Worm (Caenorhabditis elegans): ENCODE measurements around the gene gid-2.

Gene gid-2

DNA sequence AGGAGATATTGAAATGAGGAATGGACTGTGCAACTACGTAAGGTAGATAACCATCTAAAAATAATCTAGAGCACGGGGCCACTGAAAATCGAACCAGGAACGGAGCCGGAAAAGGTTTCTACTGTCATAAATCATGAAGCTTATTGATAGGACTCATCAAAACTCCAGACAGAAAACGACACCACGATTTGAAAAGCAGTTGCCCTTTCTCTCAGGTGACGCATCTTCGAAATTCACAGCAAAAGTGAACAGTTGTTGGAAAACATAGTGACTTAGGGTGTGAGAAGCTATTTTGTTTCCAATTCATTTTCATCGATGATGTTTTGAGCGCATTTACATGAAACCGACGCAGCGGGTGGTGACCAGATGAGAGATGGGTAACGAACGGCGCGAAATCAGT lies 13.5 kb upstream of the gid-2 start:
- TF ChIP-seq sma-9 (GFP tag; optimal IDR thresholded peaks at IDR 0.05) (peak; percentile 9), sma-9 (tag; optimal IDR thresholded peaks at IDR 0.05) (no peak), fos-1 (tag; optimal IDR thresholded peaks at IDR 0.05) (no peak), mab-5 (tag; optimal IDR thresholded peaks at IDR 0.05) (peak; percentile 40), sem-4 (tag; optimal IDR thresholded peaks at IDR 0.05) (no peak), C34F6.9 (tag; optimal IDR thresholded peaks at IDR 0.05) (peak; percentile 8), nhr-10 (tag; optimal IDR thresholded peaks at IDR 0.05) (no peak)

ce11 chrX:2450994-2451393 lies 12.2 kb upstream of the gid-2 start:
- TF ChIP-seq snpc-4 (tag; optimal IDR thresholded peaks at IDR 0.05) (no peak), R02D3.7 (tag; optimal IDR thresholded peaks at IDR 0.05) (no peak), peb-1 (tag; optimal IDR thresholded peaks at IDR 0.05) (no peak), gmeb-1 (tag; optimal IDR thresholded peaks at IDR 0.05) (no peak), aly-2 (tag; optimal IDR thresholded peaks at IDR 0.05) (no peak)

DNA sequence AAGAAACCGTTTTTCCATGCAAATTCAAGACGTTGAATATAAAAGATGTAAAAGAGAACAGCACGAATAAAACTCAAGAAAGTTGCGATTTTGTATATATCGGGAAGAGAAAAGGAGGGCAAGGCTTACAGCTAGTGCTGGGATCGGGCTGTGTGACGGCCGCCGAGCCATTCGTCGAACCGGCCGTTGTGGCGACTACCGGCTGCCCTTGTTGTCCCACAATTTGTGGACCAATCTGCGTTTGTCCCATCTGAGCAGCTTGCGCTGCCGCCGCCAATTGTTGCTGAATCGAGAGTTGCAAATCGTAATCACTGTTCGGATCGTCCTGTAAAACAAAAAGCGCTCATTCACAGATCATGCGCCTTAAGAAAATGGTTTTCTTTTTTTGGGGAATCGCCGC lies 8.5 kb upstream of the gid-2 start:
- TF ChIP-seq ztf-1 (GFP tag; conservative IDR thresholded peaks at IDR 0.05) (0 out of 2 replicates have a peak, but pooled peaks have one; percentile 72), nhr-21 (tag; optimal IDR thresholded peaks at IDR 0.05) (no peak), lin-11 (tag; optimal IDR thresholded peaks at IDR 0.05) (no peak), zag-1 (tag; optimal IDR thresholded peaks at IDR 0.05) (no peak)

- TF ChIP-seq nhr-10 (tag; optimal IDR thresholded peaks at IDR 0.05) (no peak), mdl-1 (tag; optimal IDR thresholded peaks at IDR 0.05) (no peak), dmd-4 (tag; optimal IDR thresholded peaks at IDR 0.05) (no peak), peb-1 (tag; optimal IDR thresholded peaks at IDR 0.05) (no peak), zag-1 (tag; optimal IDR thresholded peaks at IDR 0.05) (no peak), sem-4 (tag; optimal IDR thresholded peaks at IDR 0.05) (no peak), C34F6.9 (tag; optimal IDR thresholded peaks at IDR 0.05) (no peak), nhr-6 (tag; optimal IDR thresholded peaks at IDR 0.05) (no peak), aly-2 (tag; optimal IDR thresholded peaks at IDR 0.05) (no peak), alr-1 (tag; optimal IDR thresholded peaks at IDR 0.05) (no peak), sma-3 (GFP tag; optimal IDR thresholded peaks at IDR 0.05) (no peak), fos-1 (tag; optimal IDR thresholded peaks at IDR 0.05) (no peak), nhr-23 (tag; optimal IDR thresholded peaks at IDR 0.05) (no peak), lin-13 (GFP tag; optimal IDR thresholded peaks at IDR 0.05) (no peak), lin-39 (tag; optimal IDR thresholded peaks at IDR 0.05) (no peak), elt-1 (tag; optimal IDR thresholded peaks at IDR 0.05) (no peak), egl-27 (tag; optimal IDR thresholded peaks at IDR 0.05) (no peak), nhr-77 (tag; optimal IDR thresholded peaks at IDR 0.05) (no peak), mbf-1 (tag; optimal IDR thresholded peaks at IDR 0.05) (no peak)
These were observed 7.4 kb upstream of the gid-2 start for ce11 chrX:2446185-2446584.

- no peak for TF ChIP-seq nhr-11 (tag; optimal IDR thresholded peaks at IDR 0.05)
- TF ChIP-seq elt-1 (tag; optimal IDR thresholded peaks at IDR 0.05), result no peak
- no peak for TF ChIP-seq mdl-1 (tag; optimal IDR thresholded peaks at IDR 0.05)
- TF ChIP-seq gmeb-1 (tag; optimal IDR thresholded peaks at IDR 0.05), result no peak
- TF ChIP-seq sma-3 (GFP tag; optimal IDR thresholded peaks at IDR 0.05), result no peak
- TF ChIP-seq ama-1 (optimal IDR thresholded peaks at IDR 0.05), result no peak
- no peak for TF ChIP-seq mab-5 (tag; optimal IDR thresholded peaks at IDR 0.05)
- no peak for TF ChIP-seq crh-2 (tag; optimal IDR thresholded peaks at IDR 0.05)
- TF ChIP-seq nhr-21 (tag; optimal IDR thresholded peaks at IDR 0.05), result no peak
- no peak for TF ChIP-seq egl-27 (tag; optimal IDR thresholded peaks at IDR 0.05)
- TF ChIP-seq lin-39 (tag; optimal IDR thresholded peaks at IDR 0.05), result no peak
- TF ChIP-seq nhr-25 (tag; optimal IDR thresholded peaks at IDR 0.05), result no peak
- TF ChIP-seq peb-1 (tag; optimal IDR thresholded peaks at IDR 0.05), result no peak
- no peak for TF ChIP-seq R02D3.7 (tag; optimal IDR thresholded peaks at IDR 0.05)
- no peak for TF ChIP-seq lsy-2 (tag; optimal IDR thresholded peaks at IDR 0.05)
- TF ChIP-seq nhr-10 (tag; optimal IDR thresholded peaks at IDR 0.05), result no peak
These were observed 4.5 kb upstream of the gid-2 start, which contains the start of gene T07D1.3 for ce11 chrX:2443304-2443703. Gene T07D1.3, minus strand, starts transcription at chrX:2443404.

- peak; percentile 51 for TF ChIP-seq unc-55 (GFP tag; optimal IDR thresholded peaks at IDR 0.05)
- TF ChIP-seq dmd-4 (tag; optimal IDR thresholded peaks at IDR 0.05), result no peak
These were observed 2.4 kb upstream of the gid-2 start for ce11 chrX:2441163-2441562.
